Worm (Caenorhabditis elegans) whole organism, L3 larva: ENCODE results near the gene cmd-1.

Source experiments
- ceh-28 ChIP-seq: fragments of 150-350 bp; optimal IDR thresholded peaks from 2 replicates; lab custom pipeline; 2014; ENCODE audit warnings: missing biosample characterization, missing genetic modification reagents, missing genetic modification characterization
- ceh-82 ChIP-seq: fragments of 150-350 bp; optimal IDR thresholded peaks from 2 replicates; lab custom pipeline; 2014; ENCODE audit warnings: missing biosample characterization, missing genetic modification characterization
- daf-12 ChIP-seq: fragments of 150-350 bp; optimal IDR thresholded peaks from 2 replicates; lab custom pipeline; 2014; ENCODE audit warnings: missing biosample characterization, missing genetic modification reagents, missing genetic modification characterization
- elt-3 ChIP-seq, 3 experiments: fragments of 150-350 bp in 1 of 3; sonication (generic microtip) in 2 of 3; optimal IDR thresholded peaks; 2 replicates in 2 of 3; 4 replicates in 1 of 3; lab custom pipeline; 2014 to 2017; ENCODE audit warnings: missing biosample characterization in 3 of 3, missing genetic modification characterization in 3 of 3
- fkh-10 ChIP-seq: sonication (generic microtip); optimal IDR thresholded peaks from 2 replicates; lab custom pipeline; 2017; ENCODE audit warnings: missing biosample characterization, missing genetic modification reagents, missing genetic modification characterization
- lsy-12 ChIP-seq: sonication (generic microtip); optimal IDR thresholded peaks from 2 replicates; lab custom pipeline; 2016; ENCODE audit warnings: mild to moderate bottlenecking, missing genetic modification characterization, missing compliant biosample characterization
- nhr-12 ChIP-seq: fragments of 150-350 bp; optimal IDR thresholded peaks from 2 replicates; lab custom pipeline; 2014; ENCODE audit warnings: missing biosample characterization, missing genetic modification characterization
- nhr-76 ChIP-seq: fragments of 150-350 bp; sonication (generic microtip); optimal IDR thresholded peaks from 5 replicates; lab custom pipeline; 2014; ENCODE audit warnings: missing biosample characterization, missing genetic modification characterization
- pqm-1 ChIP-seq: fragments of 150-350 bp; optimal IDR thresholded peaks from 2 replicates; lab custom pipeline; 2017; ENCODE audit warnings: missing biosample characterization, missing genetic modification characterization, inconsistent platforms
- snpc-4 ChIP-seq: fragments of 150-350 bp; optimal IDR thresholded peaks from 2 replicates; lab custom pipeline; 2014; ENCODE audit warnings: missing biosample characterization, missing genetic modification characterization
- zag-1 ChIP-seq: fragments of 150-350 bp; optimal IDR thresholded peaks from 2 replicates; lab custom pipeline; 2014; ENCODE audit warnings: missing biosample characterization, missing genetic modification characterization
- ztf-4 ChIP-seq: fragments of 150-350 bp; optimal IDR thresholded peaks from 2 replicates; lab custom pipeline; 2014; ENCODE audit warnings: missing biosample characterization, missing genetic modification characterization

ce11 chrV:1179279-1179678, 23.2 kb downstream of the cmd-1 start, which contains the start of gene F25A2.1:
- TF ChIP-seq nhr-76 (tag; lab: Kevin White, UChicago) (no peak), fkh-10 (no peak), pqm-1 (tag; lab: Kevin White, UChicago) (no peak), daf-12 (tag; lab: Kevin White, UChicago) (no peak), ceh-28 (tag; lab: Kevin White, UChicago) (no peak), ceh-82 (tag; lab: Kevin White, UChicago) (no peak), snpc-4 (tag; lab: Kevin White, UChicago) (no peak), elt-3 (tag; optimal IDR thresholded peaks at IDR 0.05; lab: Kevin White, UChicago) (no peak), zag-1 (tag; lab: Kevin White, UChicago) (no peak), nhr-12 (no peak), ztf-4 (tag; lab: Kevin White, UChicago) (no peak), lsy-12 (tag; lab: Kevin White, UChicago) (no peak)
